Worm (Caenorhabditis elegans): ENCODE results near the gene spe-39.

DNA sequence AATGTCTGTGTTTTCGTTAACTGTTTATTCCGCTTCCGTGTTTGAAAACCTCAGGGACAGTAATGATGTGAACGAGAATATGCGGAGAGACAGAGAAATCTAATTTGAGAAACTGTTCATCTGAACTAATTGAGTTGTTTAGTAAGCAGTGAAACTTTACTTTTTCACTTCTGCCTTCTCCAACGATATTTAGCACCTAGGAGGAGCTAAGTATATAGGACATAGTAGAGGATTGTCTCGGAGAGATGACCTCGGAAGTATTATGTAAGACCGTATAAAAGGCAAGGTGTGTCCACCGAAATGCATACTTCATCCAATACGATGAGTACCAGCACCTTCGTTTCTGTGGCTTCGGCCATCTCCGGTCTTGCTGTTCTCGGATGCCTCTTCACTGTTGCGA lies 44.2 kb downstream of the spe-39 start, which contains the start of gene col-141:
- no peak for TF ChIP-seq F13C5.2 (tag; optimal IDR thresholded peaks at IDR 0.05)
- no peak for TF ChIP-seq ama-1 (optimal IDR thresholded peaks at IDR 0.05)
- no peak for TF ChIP-seq tra-4 (tag; optimal IDR thresholded peaks at IDR 0.05)
- no peak for TF ChIP-seq ceh-36 (tag; optimal IDR thresholded peaks at IDR 0.05)
- TF ChIP-seq hmbx-1 (tag; optimal IDR thresholded peaks at IDR 0.05), result no peak
- TF ChIP-seq pes-1 (GFP tag; IDR thresholded peaks at IDR 0.05), result no peak
- TF ChIP-seq scrt-1 (GFP tag; IDR thresholded peaks at IDR 0.05), result no peak
- no peak for TF ChIP-seq aly-1 (tag; optimal IDR thresholded peaks at IDR 0.05)
- TF ChIP-seq flt-1 (GFP tag; IDR thresholded peaks at IDR 0.05), result no peak
- TF ChIP-seq hmg-4 (GFP tag; optimal IDR thresholded peaks at IDR 0.05), result no peak
- no peak for TF ChIP-seq hnd-1 (tag; optimal IDR thresholded peaks at IDR 0.05)
- no peak for TF ChIP-seq ets-7 (tag; optimal IDR thresholded peaks at IDR 0.05)
- no peak for TF ChIP-seq tbx-11 (GFP tag; IDR thresholded peaks at IDR 0.05)

Data from whole organism, early embryonic.